Worm (Caenorhabditis elegans): Measurements from ENCODE around the gene C33F10.14.

Gene C33F10.14

DNA sequence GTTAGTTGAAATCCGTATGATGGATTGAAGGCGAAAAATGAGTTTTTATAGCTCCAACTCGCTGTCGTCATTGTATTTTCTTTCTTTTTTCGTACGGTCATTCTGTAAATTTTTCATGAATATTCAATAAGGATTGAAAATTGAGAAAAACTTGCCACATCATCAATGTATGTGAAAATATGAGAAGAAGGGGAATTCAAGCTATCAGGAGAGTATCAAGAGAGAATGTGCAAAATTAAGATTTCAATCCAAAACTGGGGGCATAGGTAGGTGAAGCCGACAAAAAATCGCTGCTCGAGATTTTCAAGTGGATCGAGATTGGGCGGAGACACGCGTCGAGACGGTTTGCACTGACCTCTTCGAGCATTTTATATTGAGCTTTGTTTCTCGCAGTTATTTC, 12.7 kb upstream of the C33F10.14 start, which contains the start of gene nep-12:
Gene nep-12 (minus strand): TSS at position 101 of the 400 bp plus-strand sequence.
- no peak for TF ChIP-seq sox-2 (GFP tag; IDR thresholded peaks at IDR 0.05)
- no peak for TF ChIP-seq K02D7.2 (tag; optimal IDR thresholded peaks at IDR 0.05)
- TF ChIP-seq C08G9.2 (tag; optimal IDR thresholded peaks at IDR 0.05) = no peak
- TF ChIP-seq hlh-8 (tag; optimal IDR thresholded peaks at IDR 0.05) = no peak

DNA sequence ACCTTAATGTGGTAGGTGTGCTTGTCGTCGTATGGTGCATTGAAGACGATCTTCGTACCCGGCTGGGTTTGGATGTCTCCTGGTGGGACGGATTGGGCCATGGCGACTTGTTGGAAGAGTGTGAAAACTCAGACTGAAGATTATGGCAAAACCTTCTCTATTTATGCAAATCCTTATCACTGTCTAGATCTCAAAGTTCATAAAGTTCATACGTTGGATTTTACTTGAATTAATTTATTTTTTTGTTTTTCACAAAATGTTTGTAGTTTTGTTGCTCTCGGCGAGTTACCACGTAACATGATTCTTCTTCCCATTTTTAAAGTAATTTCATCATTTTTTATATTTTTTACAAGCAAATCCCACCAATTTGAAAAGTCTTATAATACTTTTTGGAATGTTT, 11.0 kb upstream of the C33F10.14 start, which contains the start of gene msp-3:
Gene msp-3 (minus strand): TSS at position 101 of the 400 bp plus-strand sequence.
- TF ChIP-seq ahr-1 (tag; optimal IDR thresholded peaks at IDR 0.05) (no peak), F13H6.1 (tag; optimal IDR thresholded peaks at IDR 0.05) (no peak), ceh-45 (GFP tag; IDR thresholded peaks at IDR 0.05) (no peak), pqm-1 (tag; optimal IDR thresholded peaks at IDR 0.05) (no peak), ceh-48 (tag; optimal IDR thresholded peaks at IDR 0.05) (no peak), nfya-1 (tag; optimal IDR thresholded peaks at IDR 0.05) (no peak), hlh-6 (tag; optimal IDR thresholded peaks at IDR 0.05) (no peak), nhr-232 (tag; optimal IDR thresholded peaks at IDR 0.05) (no peak), C38D4.7 (GFP tag; optimal IDR thresholded peaks at IDR 0.05) (no peak), ttx-3 (tag; optimal IDR thresholded peaks at IDR 0.05) (no peak), nhr-11 (tag; optimal IDR thresholded peaks at IDR 0.05) (no peak), unc-3 (GFP tag; conservative IDR thresholded peaks at IDR 0.05) (no peak), unc-3 (tag; optimal IDR thresholded peaks at IDR 0.05) (no peak), gmeb-2 (tag; optimal IDR thresholded peaks at IDR 0.05) (no peak), ceh-18 (tag; optimal IDR thresholded peaks at IDR 0.05) (no peak), ceh-14 (tag; optimal IDR thresholded peaks at IDR 0.05) (no peak), ama-1 (optimal IDR thresholded peaks at IDR 0.05) (no peak), che-1 (tag; optimal IDR thresholded peaks at IDR 0.05) (no peak)

DNA sequence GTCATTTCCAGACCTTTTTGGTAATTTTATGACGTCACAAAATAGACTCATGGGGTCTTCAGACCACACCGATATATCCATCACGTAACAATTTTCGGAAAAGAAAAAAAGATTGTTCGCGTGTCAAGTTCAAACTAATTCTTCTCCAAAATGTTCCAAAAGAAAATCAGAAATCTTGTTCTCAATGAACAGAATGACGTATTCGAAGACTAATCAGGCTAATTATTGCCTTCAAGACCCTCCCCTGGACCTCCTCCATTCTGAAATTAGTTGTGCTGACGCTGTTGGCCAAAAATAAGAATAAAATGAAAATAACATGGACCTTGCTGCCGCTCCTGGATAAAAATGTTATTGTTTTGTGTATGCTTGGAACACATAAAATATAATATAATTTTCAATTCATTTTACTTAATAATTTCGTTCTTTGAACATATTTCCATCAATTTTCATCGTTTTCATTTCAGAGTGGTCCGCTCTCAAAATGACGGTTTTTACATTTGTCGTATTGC, 7.3 kb upstream of the C33F10.14 start, which contains the start of gene F26G1.15:
Gene F26G1.15 (plus strand): TSS at position 459 of the 509 bp plus-strand sequence.
- TF ChIP-seq npax-4 (tag; optimal IDR thresholded peaks at IDR 0.05) = no peak
- TF ChIP-seq ama-1 (optimal IDR thresholded peaks at IDR 0.05) = no peak
- TF ChIP-seq ref-2 (tag; optimal IDR thresholded peaks at IDR 0.05) = no peak
- no peak for TF ChIP-seq fax-1 (tag; optimal IDR thresholded peaks at IDR 0.05)
- TF ChIP-seq dve-1 (tag; optimal IDR thresholded peaks at IDR 0.05) = no peak
- TF ChIP-seq sox-2 (GFP tag; IDR thresholded peaks at IDR 0.05) = no peak
- TF ChIP-seq hlh-8 (tag; optimal IDR thresholded peaks at IDR 0.05) = no peak
- no peak for TF ChIP-seq hlh-6 (tag; optimal IDR thresholded peaks at IDR 0.05)
- TF ChIP-seq fkh-10 (GFP tag; optimal IDR thresholded peaks at IDR 0.05) = no peak
- TF ChIP-seq unc-42 (tag; optimal IDR thresholded peaks at IDR 0.05) = no peak
- TF ChIP-seq tbx-7 (tag; optimal IDR thresholded peaks at IDR 0.05) = no peak
- TF ChIP-seq unc-3 (GFP tag; conservative IDR thresholded peaks at IDR 0.05) = no peak
- no peak for TF ChIP-seq unc-3 (tag; optimal IDR thresholded peaks at IDR 0.05)
- no peak for TF ChIP-seq pros-1 (tag; optimal IDR thresholded peaks at IDR 0.05)
- no peak for TF ChIP-seq T23F11.4 (GFP tag; optimal IDR thresholded peaks at IDR 0.05)
- no peak for TF ChIP-seq K09A11.1 (tag; optimal IDR thresholded peaks at IDR 0.05; ENCODE audit: insufficient read depth)

DNA sequence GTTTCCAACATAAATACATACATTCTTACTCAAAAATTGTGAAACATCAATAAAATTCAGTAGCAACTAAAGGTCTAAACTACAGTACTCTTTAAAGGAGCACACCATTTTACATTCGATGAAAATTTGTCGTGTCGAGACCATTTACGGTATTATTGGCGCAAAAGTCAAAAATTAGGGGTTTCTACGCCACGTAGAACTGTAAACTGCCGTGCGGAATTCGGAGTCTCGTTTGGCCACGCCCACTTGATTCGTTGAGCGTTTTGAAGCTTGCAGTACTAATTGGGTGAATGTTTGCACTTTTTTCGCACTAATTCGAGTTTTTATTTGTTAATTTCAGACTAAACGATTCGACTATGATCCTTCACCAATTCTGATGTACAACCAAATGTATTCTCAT, 6.5 kb upstream of the C33F10.14 start:
- TF ChIP-seq unc-3 (GFP tag; conservative IDR thresholded peaks at IDR 0.05) (no peak), unc-3 (tag; optimal IDR thresholded peaks at IDR 0.05) (no peak), ceh-18 (tag; optimal IDR thresholded peaks at IDR 0.05) (no peak), nhr-11 (tag; optimal IDR thresholded peaks at IDR 0.05) (no peak), odd-2 (tag; optimal IDR thresholded peaks at IDR 0.05) (no peak), unc-86 (tag; optimal IDR thresholded peaks at IDR 0.05) (no peak), gmeb-2 (tag; optimal IDR thresholded peaks at IDR 0.05) (no peak), sdc-2 (tag; optimal IDR thresholded peaks at IDR 0.05) (no peak), fax-1 (tag; optimal IDR thresholded peaks at IDR 0.05) (no peak), hlh-6 (tag; optimal IDR thresholded peaks at IDR 0.05) (no peak), pag-3 (tag; optimal IDR thresholded peaks at IDR 0.05; ENCODE audit: borderline replicate concordance) (no peak), C38D4.7 (GFP tag; optimal IDR thresholded peaks at IDR 0.05) (no peak), pax-1 (tag; optimal IDR thresholded peaks at IDR 0.05) (no peak), ceh-31 (tag; optimal IDR thresholded peaks at IDR 0.05) (no peak), elt-4 (tag; optimal IDR thresholded peaks at IDR 0.05) (no peak), elt-2 (tag; optimal IDR thresholded peaks at IDR 0.05) (no peak), K09A11.1 (tag; optimal IDR thresholded peaks at IDR 0.05; ENCODE audit: insufficient read depth) (no peak), ceh-2 (tag; optimal IDR thresholded peaks at IDR 0.05) (no peak)

Measured in whole organism, late embryonic.